Worm (Caenorhabditis elegans): Measurements from ENCODE around the gene C16C8.12.

- TF ChIP-seq egl-27 (tag; optimal IDR thresholded peaks at IDR 0.05) (no peak), aly-2 (tag; optimal IDR thresholded peaks at IDR 0.05) (no peak), nfya-1 (tag; optimal IDR thresholded peaks at IDR 0.05; ENCODE audit: insufficient read depth) (no peak), mdl-1 (tag; optimal IDR thresholded peaks at IDR 0.05) (no peak), ceh-28 (tag; optimal IDR thresholded peaks at IDR 0.05) (no peak), ceh-9 (tag; optimal IDR thresholded peaks at IDR 0.05) (no peak), fkh-10 (GFP tag; optimal IDR thresholded peaks at IDR 0.05) (no peak), nhr-77 (tag; optimal IDR thresholded peaks at IDR 0.05) (no peak), R02D3.7 (tag; optimal IDR thresholded peaks at IDR 0.05) (no peak), fos-1 (tag; optimal IDR thresholded peaks at IDR 0.05) (no peak)
Observed at ce11 chrII:3460048-3460447, 7.5 kb downstream of the C16C8.12 start, which contains the start of gene C16C8.7.
